Worm (Caenorhabditis elegans) whole organism, L2 larva: ENCODE measurements around the gene F18C5.9.

Experiments
- C34F6.9 ChIP-seq: fragments of 150-350 bp; optimal IDR thresholded peaks from 2 replicates; lab custom pipeline; 2014; ENCODE audit warnings: missing biosample characterization, missing genetic modification characterization
- F13H6.1 ChIP-seq: sonication (generic microtip); optimal IDR thresholded peaks from 2 replicates; lab custom pipeline; 2016; ENCODE audit warnings: missing genetic modification characterization, missing compliant biosample characterization
- Y55F3AM.14 ChIP-seq: fragments of 200-800 bp; sonication (Bioruptor generic); optimal IDR thresholded peaks from 2 replicates; lab custom pipeline; 2018; ENCODE audit warnings: mild to moderate bottlenecking, missing genetic modification characterization, missing compliant biosample characterization
- ZK546.5 ChIP-seq: sonication (generic microtip); optimal IDR thresholded peaks from 2 replicates; lab custom pipeline; 2017; ENCODE audit warnings: missing biosample characterization, missing genetic modification characterization
- alr-1 ChIP-seq: fragments of 150-350 bp; optimal IDR thresholded peaks from 2 replicates; lab custom pipeline; 2014; ENCODE audit warnings: missing biosample characterization, missing genetic modification characterization
- aly-2 ChIP-seq: fragments of 150-350 bp; optimal IDR thresholded peaks from 2 replicates; lab custom pipeline; 2014; ENCODE audit warnings: missing biosample characterization, missing genetic modification characterization
- ama-1 ChIP-seq: fragments of 150-350 bp; optimal IDR thresholded peaks from 2 replicates; lab custom pipeline; 2018; ENCODE audit warnings: inconsistent platforms
- blmp-1 ChIP-seq: sonication (generic microtip); optimal IDR thresholded peaks from 2 replicates; lab custom pipeline; 2017; ENCODE audit warnings: missing genetic modification characterization, mild to moderate bottlenecking, missing compliant biosample characterization, antibody characterized with exemption, moderate library complexity; ENCODE audit not compliant: insufficient read depth
- ceh-16 ChIP-seq: fragments of 150-350 bp; optimal IDR thresholded peaks from 2 replicates; lab custom pipeline; 2014; ENCODE audit warnings: missing biosample characterization, missing genetic modification characterization
- crh-2 ChIP-seq: sonication (generic microtip); optimal IDR thresholded peaks from 2 replicates; lab custom pipeline; 2017; ENCODE audit warnings: missing biosample characterization, missing genetic modification characterization
- dmd-4 ChIP-seq: sonication (generic microtip); optimal IDR thresholded peaks from 2 replicates; lab custom pipeline; 2017; ENCODE audit warnings: missing biosample characterization, missing genetic modification characterization
- egl-27 ChIP-seq: sonication (generic microtip); optimal IDR thresholded peaks from 3 replicates; lab custom pipeline; 2017; ENCODE audit warnings: missing biosample characterization, missing genetic modification reagents, missing genetic modification characterization
- elt-1 ChIP-seq: fragments of 150-350 bp; optimal IDR thresholded peaks from 2 replicates; lab custom pipeline; 2014; ENCODE audit warnings: missing biosample characterization, missing genetic modification characterization
- elt-3 ChIP-seq: sonication (generic microtip); optimal IDR thresholded peaks from 2 replicates; lab custom pipeline; 2017; ENCODE audit warnings: missing biosample characterization, missing genetic modification characterization
- fos-1 ChIP-seq: fragments of 150-350 bp; optimal IDR thresholded peaks from 2 replicates; lab custom pipeline; 2014; ENCODE audit warnings: missing biosample characterization, missing genetic modification characterization
- gmeb-1 ChIP-seq: fragments of 150-350 bp; optimal IDR thresholded peaks from 2 replicates; lab custom pipeline; 2014; ENCODE audit warnings: missing biosample characterization, missing genetic modification characterization
- lin-13 ChIP-seq: fragments of 150-350 bp; optimal IDR thresholded peaks from 2 replicates; lab custom pipeline; 2014; ENCODE audit warnings: missing biosample characterization, missing genetic modification reagents, missing genetic modification characterization
- lin-39 ChIP-seq: fragments of 150-350 bp; optimal IDR thresholded peaks from 2 replicates; lab custom pipeline; 2014; ENCODE audit warnings: missing biosample characterization, missing genetic modification reagents, missing genetic modification characterization
- lsy-2 ChIP-seq, 2 experiments: fragments of 150-350 bp in 1 of 2; sonication (generic microtip) in 1 of 2; optimal IDR thresholded peaks; 2 replicates each; lab custom pipeline; 2014 to 2017; ENCODE audit warnings: missing biosample characterization in 2 of 2, missing genetic modification characterization in 2 of 2
- mab-5 ChIP-seq: fragments of 150-350 bp; optimal IDR thresholded peaks from 2 replicates; lab custom pipeline; 2014; ENCODE audit warnings: missing biosample characterization, missing genetic modification characterization
- mbf-1 ChIP-seq: sonication (generic microtip); optimal IDR thresholded peaks from 2 replicates; lab custom pipeline; 2017; ENCODE audit warnings: missing biosample characterization, missing genetic modification characterization
- mdl-1 ChIP-seq, 2 experiments: fragments of 150-350 bp in 1 of 2; sonication (generic microtip) in 1 of 2; optimal IDR thresholded peaks; 2 replicates each; lab custom pipeline; 2017; ENCODE audit warnings: missing biosample characterization in 2 of 2, missing genetic modification characterization in 2 of 2
- nhr-10 ChIP-seq: sonication (generic microtip); optimal IDR thresholded peaks from 2 replicates; lab custom pipeline; 2017; ENCODE audit warnings: missing biosample characterization, missing genetic modification characterization
- nhr-11 ChIP-seq: fragments of 150-350 bp; optimal IDR thresholded peaks from 2 replicates; lab custom pipeline; 2014; ENCODE audit warnings: missing biosample characterization, missing genetic modification characterization
- nhr-12 ChIP-seq: fragments of 150-350 bp; optimal IDR thresholded peaks from 2 replicates; lab custom pipeline; 2014; ENCODE audit warnings: missing biosample characterization, missing genetic modification characterization
- nhr-129 ChIP-seq: fragments of 150-350 bp; optimal IDR thresholded peaks from 2 replicates; lab custom pipeline; 2014; ENCODE audit warnings: missing biosample characterization, missing genetic modification characterization
- nhr-21 ChIP-seq: fragments of 150-350 bp; optimal IDR thresholded peaks from 2 replicates; lab custom pipeline; 2014; ENCODE audit warnings: missing biosample characterization, missing genetic modification characterization
- nhr-23 ChIP-seq: fragments of 150-350 bp; optimal IDR thresholded peaks from 2 replicates; lab custom pipeline; 2014; ENCODE audit warnings: missing biosample characterization, missing genetic modification reagents, missing genetic modification characterization
- nhr-237 ChIP-seq: fragments of 150-350 bp; optimal IDR thresholded peaks from 2 replicates; lab custom pipeline; 2014; ENCODE audit warnings: missing biosample characterization, missing genetic modification characterization
- nhr-25 ChIP-seq: fragments of 150-350 bp; sonication (generic microtip); optimal IDR thresholded peaks from 3 replicates; lab custom pipeline; 2014; ENCODE audit warnings: missing biosample characterization, missing genetic modification characterization
- nhr-6 ChIP-seq: fragments of 150-350 bp; optimal IDR thresholded peaks from 2 replicates; lab custom pipeline; 2014; ENCODE audit warnings: missing biosample characterization, missing genetic modification characterization
- nhr-77 ChIP-seq: fragments of 150-350 bp; optimal IDR thresholded peaks from 2 replicates; lab custom pipeline; 2014; ENCODE audit warnings: missing biosample characterization, missing genetic modification characterization
- peb-1 ChIP-seq: fragments of 150-350 bp; optimal IDR thresholded peaks from 2 replicates; lab custom pipeline; 2014; ENCODE audit warnings: missing biosample characterization, missing genetic modification characterization
- sem-4 ChIP-seq: fragments of 150-350 bp; optimal IDR thresholded peaks from 2 replicates; lab custom pipeline; 2014; ENCODE audit warnings: missing biosample characterization, missing genetic modification reagents, missing genetic modification characterization
- skn-1 ChIP-seq: sonication (generic microtip); optimal IDR thresholded peaks from 2 replicates; lab custom pipeline; 2017; ENCODE audit warnings: missing biosample characterization, missing genetic modification characterization
- sma-3 ChIP-seq: sonication (generic microtip); optimal IDR thresholded peaks from 2 replicates; lab custom pipeline; 2016; ENCODE audit warnings: missing genetic modification reagents, missing genetic modification characterization, missing compliant biosample characterization
- sma-9 ChIP-seq, 2 experiments: fragments of 150-350 bp in 1 of 2; sonication (generic microtip) in 1 of 2; optimal IDR thresholded peaks; 2 replicates each; lab custom pipeline; 2014 to 2016; ENCODE audit warnings: missing genetic modification characterization in 2 of 2, mild to moderate bottlenecking in 1 of 2, missing biosample characterization in 1 of 2, missing compliant biosample characterization in 1 of 2, missing genetic modification reagents in 1 of 2, moderate library complexity in 1 of 2
- snpc-4 ChIP-seq: fragments of 150-350 bp; optimal IDR thresholded peaks from 2 replicates; lab custom pipeline; 2014; ENCODE audit warnings: missing biosample characterization, missing genetic modification characterization
- unc-39 ChIP-seq: fragments of 150-350 bp; optimal IDR thresholded peaks from 2 replicates; lab custom pipeline; 2014; ENCODE audit warnings: missing biosample characterization, missing genetic modification characterization
- unc-55 ChIP-seq: fragments of 150-350 bp; sonication (generic microtip); optimal IDR thresholded peaks from 3 replicates; lab custom pipeline; 2014; ENCODE audit warnings: missing biosample characterization, missing genetic modification reagents, missing genetic modification characterization
- unc-62 ChIP-seq: fragments of 150-350 bp; optimal IDR thresholded peaks from 2 replicates; lab custom pipeline; 2014; ENCODE audit warnings: missing biosample characterization, missing genetic modification reagents, missing genetic modification characterization
- zag-1 ChIP-seq: fragments of 150-350 bp; optimal IDR thresholded peaks from 2 replicates; lab custom pipeline; 2014; ENCODE audit warnings: missing biosample characterization, missing genetic modification characterization
- ztf-1 ChIP-seq: fragments of 200-800 bp; sonication (Bioruptor generic); conservative IDR thresholded peaks from 2 replicates; pipeline ENCODE4 v1.3.6; 2022; ENCODE audit warnings: missing genetic modification characterization, missing compliant biosample characterization
- ztf-11 ChIP-seq: sonication (generic microtip); optimal IDR thresholded peaks from 2 replicates; lab custom pipeline; 2017; ENCODE audit warnings: missing biosample characterization, missing genetic modification characterization
- ztf-4 ChIP-seq: fragments of 150-350 bp; optimal IDR thresholded peaks from 2 replicates; lab custom pipeline; 2014; ENCODE audit warnings: missing biosample characterization, missing genetic modification characterization

The F18C5.9 gene

ce11 chrII:6562203-6562867 lies 4.6 kb upstream of the F18C5.9 start:
- TF ChIP-seq C34F6.9 (tag; lab: Kevin White, UChicago), result no peak
- peak; percentile 24 for TF ChIP-seq sma-9 (GFP tag; optimal IDR thresholded peaks at IDR 0.05; lab: Kevin White, UChicago)
- TF ChIP-seq sma-9 (tag; optimal IDR thresholded peaks at IDR 0.05; lab: Kevin White, UChicago), result no peak
- TF ChIP-seq alr-1, result no peak
- no peak for TF ChIP-seq ama-1 (lab: Kevin White, UChicago)
- TF ChIP-seq Y55F3AM.14, result peak; percentile 35
- TF ChIP-seq mbf-1 (tag; lab: Kevin White, UChicago), result no peak
- no peak for TF ChIP-seq ZK546.5
- peak; percentile 29 for TF ChIP-seq fos-1 (tag; lab: Kevin White, UChicago)
- TF ChIP-seq unc-55, result no peak
- no peak for TF ChIP-seq ceh-16 (tag; lab: Kevin White, UChicago)
- TF ChIP-seq nhr-237 (tag; lab: Kevin White, UChicago), result no peak
- no peak for TF ChIP-seq unc-62 (GFP tag; lab: Kevin White, UChicago)
- TF ChIP-seq sem-4, result no peak
- TF ChIP-seq snpc-4, result no peak
- no peak for TF ChIP-seq aly-2
- peak; percentile 72 for TF ChIP-seq nhr-25 (tag; lab: Kevin White, UChicago)
- TF ChIP-seq sma-3, result peak; percentile 56
- TF ChIP-seq nhr-6, result peak; percentile 17
- TF ChIP-seq lsy-2 (tag; optimal IDR thresholded peaks at IDR 0.05; lab: Kevin White, UChicago), result peak in 1 of 2 experiments; percentile 9
- no peak for TF ChIP-seq mdl-1 (tag; optimal IDR thresholded peaks at IDR 0.05; lab: Kevin White, UChicago)
- TF ChIP-seq lin-39 (tag; lab: Kevin White, UChicago), result no peak
- no peak for TF ChIP-seq ztf-4 (tag; lab: Kevin White, UChicago)
- TF ChIP-seq unc-39, result no peak
- TF ChIP-seq egl-27 (tag; lab: Kevin White, UChicago), result no peak
- TF ChIP-seq F13H6.1 (tag; lab: Kevin White, UChicago), result peak; percentile 9
- TF ChIP-seq blmp-1 (tag; lab: Kevin White, UChicago), result peak; percentile 94
- no peak for TF ChIP-seq ztf-1 (GFP tag; lab: Robert Waterston, UW)
- no peak for TF ChIP-seq gmeb-1 (tag; lab: Kevin White, UChicago)

- TF ChIP-seq elt-3 (tag; lab: Kevin White, UChicago) (no peak), F13H6.1 (tag; lab: Kevin White, UChicago) (peak; percentile 11), nhr-129 (tag; lab: Kevin White, UChicago) (peak; percentile 57), unc-55 (peak; percentile 63), fos-1 (tag; lab: Kevin White, UChicago) (peak; percentile 39), nhr-23 (no peak), snpc-4 (no peak), lsy-2 (tag; optimal IDR thresholded peaks at IDR 0.05; lab: Kevin White, UChicago) (peak in 1 of 2 experiments; percentile 59), C34F6.9 (tag; lab: Kevin White, UChicago) (peak; percentile 56), elt-1 (no peak), zag-1 (peak; percentile 43)
These were observed 3.7 kb upstream of the F18C5.9 start for ce11 chrII:6563238-6563637.

DNA sequence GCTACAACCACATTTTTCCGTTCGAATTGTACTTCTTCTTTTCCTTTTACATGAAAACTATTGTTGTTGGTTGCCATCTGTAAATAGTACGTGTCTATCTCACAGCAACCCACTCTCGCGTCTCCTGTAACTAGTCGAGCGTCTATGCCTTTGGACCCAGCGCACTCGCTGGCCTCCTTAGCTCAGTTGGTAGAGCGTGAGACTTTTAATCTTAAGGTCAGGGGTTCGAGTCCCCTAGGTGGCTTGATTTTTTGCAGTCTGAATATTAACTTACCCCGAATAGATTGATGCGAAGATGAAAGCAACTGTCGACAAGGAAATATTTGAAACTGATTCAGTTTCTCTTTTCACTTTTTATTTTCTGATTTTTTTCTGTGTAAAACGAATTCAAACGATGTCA lies 1.9 kb upstream of the F18C5.9 start, which contains the start of gene mpz-3:
mpz-3 (minus strand) TSS at position 320 of the 400 bp plus-strand sequence.
- TF ChIP-seq dmd-4 (tag; lab: Kevin White, UChicago) (no peak), Y55F3AM.14 (no peak), alr-1 (no peak), nhr-6 (no peak), sem-4 (no peak), sma-9 (GFP tag; optimal IDR thresholded peaks at IDR 0.05; lab: Kevin White, UChicago) (peak; percentile 63), sma-9 (tag; optimal IDR thresholded peaks at IDR 0.05; lab: Kevin White, UChicago) (no peak), ama-1 (lab: Kevin White, UChicago) (no peak), nhr-237 (tag; lab: Kevin White, UChicago) (no peak), ceh-16 (tag; lab: Kevin White, UChicago) (no peak), ztf-4 (tag; lab: Kevin White, UChicago) (no peak), nhr-77 (no peak), aly-2 (no peak), mab-5 (tag; lab: Kevin White, UChicago) (no peak), peb-1 (tag; lab: Kevin White, UChicago) (no peak), unc-39 (no peak), gmeb-1 (tag; lab: Kevin White, UChicago) (peak; percentile 51), unc-62 (GFP tag; lab: Kevin White, UChicago) (no peak), nhr-21 (peak; percentile 50), crh-2 (peak; percentile 18), nhr-10 (tag; lab: Kevin White, UChicago) (no peak), lsy-2 (tag; optimal IDR thresholded peaks at IDR 0.05; lab: Kevin White, UChicago) (no peak), ZK546.5 (no peak), blmp-1 (tag; lab: Kevin White, UChicago) (no peak), zag-1 (no peak), F13H6.1 (tag; lab: Kevin White, UChicago) (peak; percentile 28), lin-13 (GFP tag; lab: Kevin White, UChicago) (peak; percentile 5), ztf-11 (tag; lab: Kevin White, UChicago) (no peak), egl-27 (tag; lab: Kevin White, UChicago) (no peak), sma-3 (peak; percentile 48), elt-1 (no peak), nhr-23 (no peak), mdl-1 (tag; optimal IDR thresholded peaks at IDR 0.05; lab: Kevin White, UChicago) (no peak), unc-55 (no peak), nhr-11 (tag; lab: Kevin White, UChicago) (no peak), snpc-4 (no peak), nhr-12 (tag; lab: Kevin White, UChicago) (no peak), ztf-1 (GFP tag; lab: Robert Waterston, UW) (no peak), skn-1 (tag; lab: Kevin White, UChicago) (no peak)
